Worm (Caenorhabditis elegans) whole organism, early embryonic: ENCODE data around the gene B0228.7.

Experiments used
- B0310.2 ChIP-seq: sonication (generic microtip); optimal IDR thresholded peaks from 2 replicates; lab custom pipeline; 2016; ENCODE audit warnings: mild to moderate bottlenecking, missing genetic modification characterization, missing compliant biosample characterization
- F13C5.2 ChIP-seq: sonication (generic microtip); optimal IDR thresholded peaks from 2 replicates; lab custom pipeline; 2017; ENCODE audit warnings: mild to moderate bottlenecking, missing genetic modification characterization, inconsistent platforms, missing compliant biosample characterization
- aly-1 ChIP-seq: sonication (generic microtip); optimal IDR thresholded peaks from 2 replicates; lab custom pipeline; 2016; ENCODE audit warnings: missing genetic modification characterization, missing compliant biosample characterization
- ama-1 ChIP-seq: fragments of 150-350 bp; optimal IDR thresholded peaks from 2 replicates; lab custom pipeline; 2014
- ceh-13 ChIP-seq: fragments of 200-800 bp; sonication (Bioruptor generic); optimal IDR thresholded peaks from 2 replicates; lab custom pipeline; 2018; ENCODE audit warnings: mild to moderate bottlenecking, missing genetic modification characterization, missing compliant biosample characterization
- ceh-36 ChIP-seq: sonication (generic microtip); optimal IDR thresholded peaks from 2 replicates; lab custom pipeline; 2016; ENCODE audit warnings: missing genetic modification characterization, inconsistent platforms, missing compliant biosample characterization
- ets-7 ChIP-seq: sonication (generic microtip); optimal IDR thresholded peaks from 2 replicates; lab custom pipeline; 2016; ENCODE audit warnings: missing genotype, missing genetic modification characterization, missing compliant biosample characterization
- flt-1 ChIP-seq: fragments of 200-800 bp; sonication (Bioruptor generic); IDR thresholded peaks from 2 replicates; pipeline ENCODE4 v1.3.6; 2022; ENCODE audit warnings: missing genetic modification characterization, missing compliant biosample characterization
- hmbx-1 ChIP-seq: sonication (generic microtip); optimal IDR thresholded peaks from 2 replicates; lab custom pipeline; 2016; ENCODE audit warnings: mild to moderate bottlenecking, missing genetic modification characterization, missing compliant biosample characterization
- hmg-4 ChIP-seq: fragments of 200-800 bp; sonication (Bioruptor generic); optimal IDR thresholded peaks from 2 replicates; lab custom pipeline; 2018; ENCODE audit warnings: mild to moderate bottlenecking, missing genetic modification characterization, missing compliant biosample characterization
- hnd-1 ChIP-seq: sonication (generic microtip); optimal IDR thresholded peaks from 2 replicates; lab custom pipeline; 2016; ENCODE audit warnings: missing genetic modification characterization, missing compliant biosample characterization
- pes-1 ChIP-seq: fragments of 200-800 bp; sonication (Bioruptor generic); IDR thresholded peaks from 2 replicates; pipeline ENCODE4 v1.3.6; 2022; ENCODE audit warnings: missing genetic modification reagents, missing genetic modification characterization, missing compliant biosample characterization
- scrt-1 ChIP-seq: fragments of 200-800 bp; sonication (Bioruptor generic); IDR thresholded peaks from 2 replicates; pipeline ENCODE4 v1.3.6; 2022; ENCODE audit warnings: missing genetic modification characterization, missing compliant biosample characterization
- sea-1 ChIP-seq: fragments of 200-800 bp; sonication (Bioruptor generic); conservative IDR thresholded peaks from 2 replicates; pipeline ENCODE4 v1.3.6; 2022; ENCODE audit warnings: missing genetic modification characterization, missing compliant biosample characterization
- tbx-11 ChIP-seq: fragments of 200-800 bp; sonication (Bioruptor generic); IDR thresholded peaks from 2 replicates; pipeline ENCODE4 v1.3.6; 2022; ENCODE audit warnings: missing genetic modification characterization, missing compliant biosample characterization
- tbx-37 ChIP-seq: fragments of 200-800 bp; sonication (Bioruptor generic); conservative IDR thresholded peaks from 2 replicates; pipeline ENCODE4 v1.3.6; 2022; ENCODE audit warnings: missing genetic modification reagents, missing genetic modification characterization, missing compliant biosample characterization
- tra-4 ChIP-seq: sonication (generic microtip); optimal IDR thresholded peaks from 2 replicates; lab custom pipeline; 2017; ENCODE audit warnings: missing genetic modification characterization, missing compliant biosample characterization

Gene B0228.7

DNA sequence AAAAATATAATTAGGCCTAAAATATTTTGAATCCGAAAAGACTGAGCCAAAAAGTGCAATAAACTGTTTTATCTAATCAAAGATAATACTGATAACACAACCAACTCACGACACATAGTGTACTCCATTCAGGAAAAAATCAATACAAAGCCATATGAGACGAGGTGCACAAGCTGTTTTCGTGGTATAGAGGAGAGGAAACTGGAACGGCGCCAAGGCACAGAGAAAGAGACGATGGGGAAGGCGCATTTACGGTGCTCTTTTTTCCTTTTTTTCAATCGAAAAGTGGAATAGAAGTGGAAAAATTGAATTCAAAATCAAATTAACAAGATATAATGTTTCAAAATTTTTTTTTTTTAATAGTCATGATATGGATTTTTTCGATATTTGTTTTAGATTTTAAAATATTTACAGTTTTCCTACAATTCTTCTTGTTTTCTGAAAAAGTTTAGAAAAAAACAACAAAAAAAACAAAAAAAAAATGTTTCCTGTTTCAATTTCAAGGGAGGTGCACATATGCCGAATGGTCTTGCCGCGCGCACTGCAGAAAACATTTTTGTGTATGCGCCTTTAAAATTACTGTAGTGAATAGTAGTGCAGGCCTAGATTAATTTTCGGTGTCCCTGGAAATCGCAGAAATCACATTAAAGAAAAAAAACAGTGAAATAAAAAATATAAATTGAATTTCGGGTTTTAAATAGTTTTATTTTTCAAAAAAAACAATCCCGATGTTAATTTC lies at the start of gene B0228.7:
B0228.7 (minus strand) TSS at position 627 of the 739 bp plus-strand sequence.
- TF ChIP-seq tbx-11 (GFP tag; lab: Robert Waterston, UW) (no peak), hnd-1 (tag; lab: Kevin White, UChicago) (no peak), scrt-1 (GFP tag; lab: Robert Waterston, UW) (no peak), ets-7 (tag; lab: Kevin White, UChicago) (no peak), B0310.2 (tag; lab: Kevin White, UChicago) (no peak), ceh-13 (GFP tag; lab: Kevin White, UChicago) (no peak), flt-1 (GFP tag; lab: Robert Waterston, UW) (no peak), tra-4 (tag; lab: Kevin White, UChicago) (no peak), ama-1 (no peak), hmbx-1 (tag; lab: Kevin White, UChicago) (no peak), ceh-36 (tag; lab: Kevin White, UChicago) (no peak), hmg-4 (GFP tag; lab: Kevin White, UChicago) (no peak), aly-1 (tag; lab: Kevin White, UChicago) (no peak), F13C5.2 (tag; lab: Kevin White, UChicago) (no peak), sea-1 (no peak), pes-1 (GFP tag; lab: Robert Waterston, UW) (no peak), tbx-37 (GFP tag; lab: Robert Waterston, UW) (no peak)

DNA sequence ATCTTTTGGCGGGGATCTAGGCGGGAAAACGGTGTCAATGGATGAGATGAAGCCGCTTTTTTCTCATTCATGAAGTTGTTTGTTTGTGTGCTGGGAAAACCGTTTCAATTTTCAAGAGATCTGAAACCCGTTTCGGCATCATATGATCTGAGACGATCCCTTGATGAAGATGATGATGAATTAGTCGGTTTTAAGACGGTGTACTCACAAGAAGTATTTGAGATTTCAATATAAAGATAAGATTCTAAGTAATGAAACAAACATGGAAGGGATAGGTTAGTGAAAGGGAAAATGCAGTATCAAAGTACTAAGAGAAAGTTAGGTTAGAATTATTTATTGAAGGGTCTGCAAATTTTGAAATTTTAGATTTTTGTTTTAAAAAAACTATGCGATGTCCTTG lies 49.3 kb upstream of the B0228.7 start:
- no peak for TF ChIP-seq flt-1 (GFP tag; lab: Robert Waterston, UW)
- TF ChIP-seq pes-1 (GFP tag; lab: Robert Waterston, UW): no peak
- no peak for TF ChIP-seq hnd-1 (tag; lab: Kevin White, UChicago)
- no peak for TF ChIP-seq hmg-4 (GFP tag; lab: Kevin White, UChicago)
- no peak for TF ChIP-seq ets-7 (tag; lab: Kevin White, UChicago)
- TF ChIP-seq ceh-13 (GFP tag; lab: Kevin White, UChicago): no peak
- TF ChIP-seq aly-1 (tag; lab: Kevin White, UChicago): no peak
- TF ChIP-seq tbx-11 (GFP tag; lab: Robert Waterston, UW): no peak
- TF ChIP-seq ceh-36 (tag; lab: Kevin White, UChicago): no peak
- no peak for TF ChIP-seq ama-1
- TF ChIP-seq sea-1: no peak
- TF ChIP-seq tbx-37 (GFP tag; lab: Robert Waterston, UW): no peak

DNA sequence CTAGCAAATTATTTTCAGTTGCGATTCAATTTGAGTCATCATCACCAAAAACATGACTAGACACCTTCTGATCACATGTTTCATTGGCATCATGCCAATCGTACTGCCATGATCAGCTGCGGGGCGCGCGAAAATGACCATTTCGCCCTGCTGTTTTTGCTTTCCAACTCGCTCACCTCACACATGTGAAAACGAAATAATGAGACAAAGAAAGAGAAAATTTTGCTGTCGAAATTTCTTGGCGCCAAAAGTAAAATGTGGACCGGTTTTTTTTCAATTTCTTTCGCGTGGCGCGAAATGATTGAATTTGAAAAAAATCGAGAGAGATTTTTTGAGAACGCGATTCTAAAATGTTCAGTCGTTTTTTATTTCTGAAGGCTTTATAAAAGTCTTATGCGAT lies 48.0 kb upstream of the B0228.7 start:
- no peak for TF ChIP-seq tra-4 (tag; lab: Kevin White, UChicago)
- no peak for TF ChIP-seq hnd-1 (tag; lab: Kevin White, UChicago)
- TF ChIP-seq F13C5.2 (tag; lab: Kevin White, UChicago): no peak
- no peak for TF ChIP-seq tbx-11 (GFP tag; lab: Robert Waterston, UW)
- TF ChIP-seq scrt-1 (GFP tag; lab: Robert Waterston, UW): no peak
- TF ChIP-seq tbx-37 (GFP tag; lab: Robert Waterston, UW): no peak
- no peak for TF ChIP-seq ceh-36 (tag; lab: Kevin White, UChicago)
- TF ChIP-seq flt-1 (GFP tag; lab: Robert Waterston, UW): no peak
- no peak for TF ChIP-seq ets-7 (tag; lab: Kevin White, UChicago)
- no peak for TF ChIP-seq ama-1
- no peak for TF ChIP-seq sea-1
- TF ChIP-seq ceh-13 (GFP tag; lab: Kevin White, UChicago): no peak
- no peak for TF ChIP-seq pes-1 (GFP tag; lab: Robert Waterston, UW)

DNA sequence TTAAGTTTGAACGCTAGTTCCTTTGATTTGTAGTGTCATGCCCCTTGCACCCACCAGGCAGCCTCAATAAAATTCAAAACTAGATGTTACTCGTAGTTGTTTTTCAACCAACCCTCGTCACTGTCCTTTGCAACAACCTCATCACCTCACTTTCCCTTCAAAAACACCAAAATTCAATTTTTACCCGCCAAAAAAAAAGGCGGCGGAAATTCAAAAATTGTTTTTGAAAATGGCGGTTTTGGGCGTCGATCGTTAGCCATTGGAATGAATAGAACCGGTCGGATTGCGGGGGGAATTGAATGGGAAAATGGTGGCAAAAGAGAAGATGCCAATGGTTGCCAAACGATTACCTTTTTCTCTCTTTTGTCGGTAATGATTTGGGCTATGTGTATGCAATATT lies 47.2 kb upstream of the B0228.7 start:
- no peak for TF ChIP-seq tbx-11 (GFP tag; lab: Robert Waterston, UW)
- TF ChIP-seq scrt-1 (GFP tag; lab: Robert Waterston, UW): no peak
- no peak for TF ChIP-seq sea-1
- no peak for TF ChIP-seq ets-7 (tag; lab: Kevin White, UChicago)
- no peak for TF ChIP-seq hnd-1 (tag; lab: Kevin White, UChicago)
- TF ChIP-seq ama-1: no peak
- TF ChIP-seq ceh-36 (tag; lab: Kevin White, UChicago): no peak
- no peak for TF ChIP-seq tra-4 (tag; lab: Kevin White, UChicago)
- TF ChIP-seq B0310.2 (tag; lab: Kevin White, UChicago): no peak
- no peak for TF ChIP-seq hmbx-1 (tag; lab: Kevin White, UChicago)

DNA sequence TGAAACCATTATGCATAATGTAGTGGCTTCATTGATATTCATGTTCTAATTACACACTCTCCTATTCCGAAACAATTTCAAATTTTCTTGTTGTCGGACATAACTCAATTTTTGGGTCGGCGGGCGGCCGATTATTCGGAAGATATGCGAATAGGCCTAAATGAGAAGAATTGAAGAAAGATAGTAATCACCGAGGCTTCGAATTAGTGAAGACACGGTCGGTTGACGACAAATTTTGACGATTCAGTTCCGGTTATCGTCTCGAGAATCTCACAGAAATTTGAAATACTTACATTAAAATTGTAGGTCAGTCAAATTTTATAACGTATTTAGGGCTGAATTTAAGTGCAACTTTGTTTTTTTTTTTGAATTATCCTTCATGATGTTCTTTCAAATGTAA lies 44.4 kb upstream of the B0228.7 start:
- TF ChIP-seq ceh-36 (tag; lab: Kevin White, UChicago) (no peak), B0310.2 (tag; lab: Kevin White, UChicago) (no peak), pes-1 (GFP tag; lab: Robert Waterston, UW) (no peak), tra-4 (tag; lab: Kevin White, UChicago) (no peak), hnd-1 (tag; lab: Kevin White, UChicago) (no peak), aly-1 (tag; lab: Kevin White, UChicago) (no peak), hmbx-1 (tag; lab: Kevin White, UChicago) (no peak), sea-1 (no peak), F13C5.2 (tag; lab: Kevin White, UChicago) (no peak), ama-1 (no peak), hmg-4 (GFP tag; lab: Kevin White, UChicago) (no peak), ceh-13 (GFP tag; lab: Kevin White, UChicago) (no peak), ets-7 (tag; lab: Kevin White, UChicago) (no peak), scrt-1 (GFP tag; lab: Robert Waterston, UW) (no peak)

DNA sequence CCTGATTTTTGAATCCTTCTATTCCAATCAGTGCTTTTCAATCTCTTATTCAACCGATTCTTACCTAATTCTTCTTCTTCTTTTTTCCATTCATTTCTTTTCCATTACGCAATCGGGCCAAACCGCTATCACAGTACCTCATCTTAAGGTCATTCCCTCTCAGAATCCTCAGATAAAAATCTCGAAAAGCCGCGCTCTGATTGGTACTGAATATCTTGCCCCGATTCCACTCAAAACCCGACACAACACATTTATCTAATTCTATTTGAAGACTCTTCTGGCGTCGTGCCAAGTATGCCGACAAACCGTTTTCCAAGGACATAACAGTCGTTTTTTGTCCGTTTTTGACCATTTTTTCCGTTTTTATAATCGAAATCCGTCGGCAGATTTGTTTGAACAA lies 43.1 kb upstream of the B0228.7 start:
- TF ChIP-seq F13C5.2 (tag; lab: Kevin White, UChicago) (no peak), ama-1 (no peak), hnd-1 (tag; lab: Kevin White, UChicago) (no peak), ceh-13 (GFP tag; lab: Kevin White, UChicago) (no peak), hmg-4 (GFP tag; lab: Kevin White, UChicago) (no peak), aly-1 (tag; lab: Kevin White, UChicago) (no peak), B0310.2 (tag; lab: Kevin White, UChicago) (no peak), ceh-36 (tag; lab: Kevin White, UChicago) (no peak), tbx-11 (GFP tag; lab: Robert Waterston, UW) (no peak), tra-4 (tag; lab: Kevin White, UChicago) (no peak), hmbx-1 (tag; lab: Kevin White, UChicago) (no peak), ets-7 (tag; lab: Kevin White, UChicago) (no peak), pes-1 (GFP tag; lab: Robert Waterston, UW) (no peak), tbx-37 (GFP tag; lab: Robert Waterston, UW) (no peak), flt-1 (GFP tag; lab: Robert Waterston, UW) (no peak), sea-1 (no peak), scrt-1 (GFP tag; lab: Robert Waterston, UW) (no peak)
